Fruit fly (Drosophila melanogaster): ENCODE measurements around the gene TMEM216.

TMEM216 gene

DNA sequence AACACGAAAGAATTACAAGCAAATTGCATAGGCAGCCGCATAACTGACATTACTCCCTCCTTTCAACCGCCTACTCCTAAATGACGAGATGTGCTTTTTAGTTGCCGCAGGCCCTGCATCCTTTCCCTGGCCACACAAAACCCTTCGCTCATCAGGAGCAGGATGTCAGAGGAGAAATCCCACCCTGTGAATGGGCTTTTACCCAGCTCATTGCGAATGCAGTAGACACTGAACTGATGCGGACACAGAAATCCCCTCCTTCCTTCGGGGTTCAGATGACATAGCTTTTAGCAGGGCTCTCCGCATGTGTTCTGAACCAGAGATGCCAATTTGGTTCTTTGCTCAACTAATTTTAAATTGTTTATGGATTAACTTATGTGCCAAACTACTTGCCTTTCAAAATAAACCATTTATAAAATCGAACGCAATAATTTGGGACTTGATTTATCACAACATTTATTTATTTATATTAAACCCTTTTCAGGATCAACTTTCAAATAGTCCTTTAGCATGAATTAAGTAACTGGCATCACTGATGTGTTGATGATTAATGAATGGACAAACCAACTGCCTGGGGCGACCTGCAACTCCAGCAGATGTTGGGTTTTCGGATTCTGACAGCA lies 23.2 kb downstream of the TMEM216 start:
- TF ChIP-seq usp (GFP tag; optimal IDR thresholded peaks at IDR 0.05) (no peak), pan (optimal IDR thresholded peaks at IDR 0.05) (no peak), EcR (GFP tag; optimal IDR thresholded peaks at IDR 0.05) (no peak), Dll (optimal IDR thresholded peaks at IDR 0.05) (no peak), psq (optimal IDR thresholded peaks at IDR 0.05) (no peak), CG8478 (optimal IDR thresholded peaks at IDR 0.05) (no peak)

DNA sequence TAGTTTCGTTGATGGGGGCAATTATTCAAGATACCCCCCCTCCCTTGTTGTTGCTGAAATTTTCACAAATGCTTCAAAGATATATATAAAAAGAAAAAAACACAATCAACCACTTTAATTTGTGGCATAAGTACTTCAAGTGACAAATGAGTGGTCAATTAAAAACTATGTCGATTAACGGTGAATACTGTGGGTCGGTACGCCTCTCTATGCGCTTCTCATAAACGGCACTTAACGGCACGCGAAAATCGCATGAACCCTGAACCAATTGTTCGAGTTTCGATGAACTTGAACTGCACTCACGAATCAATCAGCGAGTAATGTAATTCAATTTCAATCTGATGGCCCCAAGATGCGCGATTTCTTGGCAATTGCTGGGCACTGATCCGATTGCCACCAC lies 24.1 kb downstream of the TMEM216 start:
- no peak for TF ChIP-seq Dll (optimal IDR thresholded peaks at IDR 0.05)

DNA sequence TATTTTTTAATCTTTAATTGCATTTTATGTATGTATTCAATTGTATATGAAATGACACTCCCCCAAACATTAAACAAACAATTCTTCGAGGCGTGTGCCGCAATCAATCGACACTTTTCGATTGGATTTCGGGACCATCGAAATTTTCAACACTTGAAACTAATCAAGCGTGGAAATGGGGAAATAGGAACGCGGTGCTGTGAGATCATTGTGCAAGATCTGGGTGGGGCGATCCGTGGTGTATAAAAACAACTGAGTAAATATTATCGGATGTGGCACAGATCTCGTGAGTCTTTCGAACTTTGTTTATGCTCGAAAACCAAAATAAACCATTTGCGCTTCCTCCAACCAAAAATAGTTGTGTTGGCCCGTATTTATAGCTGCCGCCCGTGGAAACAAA lies 25.2 kb downstream of the TMEM216 start:
- TF ChIP-seq usp (GFP tag; optimal IDR thresholded peaks at IDR 0.05) = no peak
- no peak for TF ChIP-seq CG8478 (optimal IDR thresholded peaks at IDR 0.05)
- TF ChIP-seq Dll (optimal IDR thresholded peaks at IDR 0.05) = no peak
- TF ChIP-seq EcR (GFP tag; optimal IDR thresholded peaks at IDR 0.05) = no peak
- no peak for TF ChIP-seq pan (optimal IDR thresholded peaks at IDR 0.05)
- TF ChIP-seq psq (optimal IDR thresholded peaks at IDR 0.05) = no peak

DNA sequence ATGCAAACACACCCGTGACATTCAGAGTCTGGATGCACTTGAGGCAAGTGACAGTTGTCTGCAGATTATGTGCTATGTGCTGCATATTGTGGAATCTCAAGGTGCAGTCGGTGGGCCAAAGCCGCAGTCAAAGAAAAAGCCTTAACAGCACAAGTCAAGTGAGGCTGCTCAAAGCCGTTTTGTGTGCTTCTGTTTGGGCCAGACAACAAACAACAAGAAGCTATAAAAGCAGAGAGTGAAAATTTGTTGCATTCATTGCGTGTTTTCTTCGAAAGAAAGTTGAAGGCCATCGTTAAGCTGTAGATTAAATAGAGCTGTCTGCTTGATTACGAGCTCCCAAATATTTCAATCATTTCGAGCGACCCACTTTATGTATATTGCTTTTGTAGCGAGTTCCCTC lies 25.9 kb downstream of the TMEM216 start:
- TF ChIP-seq CG8478 (optimal IDR thresholded peaks at IDR 0.05) (no peak), psq (optimal IDR thresholded peaks at IDR 0.05) (no peak), pan (optimal IDR thresholded peaks at IDR 0.05) (no peak)

DNA sequence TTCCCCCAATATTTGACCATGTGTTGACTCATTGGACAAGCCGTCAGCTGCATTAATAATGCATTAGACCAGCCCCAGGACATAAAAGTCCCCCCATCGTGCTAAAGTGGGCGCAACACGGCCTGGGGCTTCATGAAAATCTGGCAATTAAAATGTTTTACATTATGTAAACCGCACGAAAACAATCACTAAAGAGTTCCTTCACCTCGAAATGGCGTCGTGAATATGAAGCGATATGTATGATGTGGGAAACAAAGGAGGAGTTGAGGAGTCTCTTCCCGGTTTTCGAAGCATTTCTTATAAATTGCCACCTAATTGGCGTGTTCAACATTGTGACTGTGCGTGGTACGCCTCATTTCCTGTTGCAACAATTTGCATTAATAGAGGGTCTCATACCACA lies 26.6 kb downstream of the TMEM216 start:
- peak in 1 of 2 experiments; percentile 69 for TF ChIP-seq EcR (GFP tag; optimal IDR thresholded peaks at IDR 0.05)
- TF ChIP-seq pan (optimal IDR thresholded peaks at IDR 0.05) = no peak

DNA sequence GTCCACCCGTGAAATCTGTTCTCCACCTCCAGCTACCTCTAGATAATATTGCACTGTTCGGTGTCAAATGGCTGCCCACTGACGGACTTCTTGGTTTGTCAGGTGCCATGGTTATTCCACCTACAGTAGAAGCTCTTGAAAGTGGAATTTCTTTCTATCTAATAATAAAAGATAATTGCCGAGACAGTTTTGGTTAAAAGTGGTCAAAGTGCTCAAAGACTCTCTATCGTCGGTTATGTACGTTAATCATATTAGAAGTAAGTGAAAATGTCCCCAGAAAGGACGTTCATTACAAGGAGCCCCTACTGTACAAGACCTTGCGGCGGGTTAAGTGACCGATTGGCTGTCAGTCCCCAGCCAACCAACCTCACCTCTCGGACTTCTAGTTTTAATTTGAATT lies 28.2 kb downstream of the TMEM216 start:
- TF ChIP-seq pan (optimal IDR thresholded peaks at IDR 0.05) (no peak), psq (optimal IDR thresholded peaks at IDR 0.05) (no peak), EcR (GFP tag; optimal IDR thresholded peaks at IDR 0.05) (no peak), usp (GFP tag; optimal IDR thresholded peaks at IDR 0.05) (no peak), CG8478 (optimal IDR thresholded peaks at IDR 0.05) (no peak), Dll (optimal IDR thresholded peaks at IDR 0.05) (no peak)

DNA sequence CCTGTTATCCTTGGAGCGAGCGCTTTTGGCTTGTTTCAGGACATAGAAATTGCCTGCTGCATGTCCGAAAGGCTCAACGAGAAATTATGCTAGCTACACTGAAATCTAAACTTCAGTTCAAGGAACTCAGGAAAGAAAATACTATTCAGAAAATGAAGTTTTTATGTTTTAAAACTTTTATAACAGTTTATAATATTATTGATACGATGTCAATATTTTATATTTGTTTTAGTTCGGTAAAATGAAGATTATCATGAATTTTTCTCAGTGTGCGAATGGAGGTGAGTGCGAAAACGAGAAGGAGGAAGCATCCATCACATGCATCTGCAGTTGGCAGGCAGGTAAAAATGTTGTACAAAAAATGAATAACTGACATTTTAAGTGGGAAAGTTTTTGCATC lies 30.3 kb downstream of the TMEM216 start:
- TF ChIP-seq EcR (GFP tag; optimal IDR thresholded peaks at IDR 0.05) (no peak), CG8478 (optimal IDR thresholded peaks at IDR 0.05) (no peak), pan (optimal IDR thresholded peaks at IDR 0.05) (no peak), usp (GFP tag; optimal IDR thresholded peaks at IDR 0.05) (no peak), psq (optimal IDR thresholded peaks at IDR 0.05) (no peak)

DNA sequence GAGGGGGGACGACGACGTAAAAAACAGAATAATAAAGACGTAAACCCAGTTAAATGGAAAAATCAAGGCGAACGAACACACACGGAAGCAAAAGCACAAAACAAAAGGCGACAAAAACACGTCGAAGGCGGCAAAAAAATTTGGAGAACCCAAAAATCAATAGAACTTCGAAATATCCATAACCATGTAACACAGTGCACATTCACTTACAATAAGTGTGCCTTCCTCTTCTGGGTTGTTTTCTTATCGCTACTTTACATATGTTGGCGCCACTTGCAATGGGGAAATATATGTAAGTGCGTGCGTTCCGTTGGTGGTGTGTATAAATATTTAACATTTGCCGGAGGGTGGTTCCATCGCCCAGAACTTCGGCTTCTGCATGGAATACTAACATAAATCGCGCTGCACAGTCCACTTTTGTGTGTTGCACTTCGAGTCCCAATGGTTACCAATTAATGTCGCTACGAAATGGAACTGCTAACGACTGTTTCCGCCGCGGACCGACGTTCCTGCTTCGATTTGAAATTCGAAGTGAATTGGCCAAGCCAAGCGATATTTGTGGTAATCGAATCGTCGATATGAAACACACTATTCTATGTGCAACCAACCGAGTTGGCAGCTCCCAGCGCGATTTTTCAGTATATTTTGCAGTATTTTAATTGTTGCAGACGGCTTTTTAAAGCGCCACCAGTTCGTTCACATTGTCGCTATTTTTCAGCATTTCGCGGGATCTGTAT lies 31.3 kb downstream of the TMEM216 start, which contains the start of the genes CG9801 and Nasp:
Gene CG9801, minus strand, starts transcription at position 542 of the 737 bp plus-strand sequence.
Gene Nasp, plus strand, starts transcription at position 665 of the 737 bp plus-strand sequence.
- no peak for TF ChIP-seq Dll (optimal IDR thresholded peaks at IDR 0.05)
- no peak for TF ChIP-seq psq (optimal IDR thresholded peaks at IDR 0.05)
- TF ChIP-seq usp (GFP tag; optimal IDR thresholded peaks at IDR 0.05) = no peak
- TF ChIP-seq pan (optimal IDR thresholded peaks at IDR 0.05) = no peak
- TF ChIP-seq CG8478 (optimal IDR thresholded peaks at IDR 0.05) = no peak
- TF ChIP-seq EcR (GFP tag; optimal IDR thresholded peaks at IDR 0.05) = no peak

DNA sequence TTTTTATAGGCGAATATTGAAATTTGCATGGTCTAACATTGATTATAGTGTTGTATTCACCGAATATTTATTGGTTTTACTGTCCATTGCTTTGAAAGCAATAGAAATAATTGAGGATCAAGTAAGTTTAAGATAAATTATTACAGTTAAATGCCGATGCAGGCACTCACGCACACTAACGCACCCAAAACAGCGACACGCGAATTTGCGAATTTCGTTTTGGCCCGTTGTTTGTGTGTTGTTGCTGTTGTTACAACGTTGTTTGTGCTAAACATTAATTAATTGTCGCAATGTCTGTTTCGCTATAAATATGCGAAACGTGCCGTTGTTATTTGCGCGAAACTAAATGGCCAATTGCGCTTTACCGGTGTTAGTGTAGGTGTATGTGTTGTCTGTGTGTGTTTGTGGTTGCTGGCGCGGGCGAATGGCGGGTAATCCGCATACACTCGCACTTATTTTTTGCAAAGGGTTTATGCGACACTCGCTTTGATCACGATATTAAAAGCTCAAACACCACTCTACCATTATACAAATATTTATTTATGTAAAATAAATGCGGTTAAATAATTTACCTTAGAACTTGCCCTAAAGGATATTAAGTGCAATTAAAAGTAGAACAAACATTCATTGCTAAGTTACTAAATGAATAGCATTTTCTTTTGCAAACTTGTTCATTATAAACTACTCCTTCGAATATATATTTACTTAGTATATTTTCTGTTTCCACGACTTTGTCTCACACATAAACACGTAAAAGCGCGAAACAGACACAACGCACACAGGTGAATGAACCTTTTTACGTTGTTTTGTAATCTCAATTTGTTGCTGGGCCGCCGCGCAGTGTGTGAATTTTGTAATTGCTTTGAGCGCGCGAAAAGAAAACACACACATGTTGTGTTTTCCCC lies 32.1 kb downstream of the TMEM216 start:
- TF ChIP-seq EcR (GFP tag; optimal IDR thresholded peaks at IDR 0.05) (peak; percentile 66 to 75), psq (optimal IDR thresholded peaks at IDR 0.05) (no peak), usp (GFP tag; optimal IDR thresholded peaks at IDR 0.05) (no peak), pan (optimal IDR thresholded peaks at IDR 0.05) (no peak)

DNA sequence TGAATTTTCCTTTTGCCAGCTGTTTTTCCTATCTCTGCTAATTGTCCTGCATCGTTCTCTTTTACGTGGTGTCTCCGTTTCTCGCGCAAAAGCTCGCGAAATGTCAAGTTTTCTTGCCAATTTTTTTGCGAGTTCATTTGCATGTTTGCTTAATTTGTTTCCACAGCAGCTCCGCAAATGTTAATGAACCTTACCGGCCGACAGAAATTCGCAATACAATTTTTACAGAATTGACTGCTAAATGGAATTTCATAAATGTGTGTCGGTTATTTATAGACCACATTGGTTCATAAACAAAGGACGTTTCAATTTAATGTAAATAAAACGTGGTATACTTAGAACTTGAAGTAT lies 32.7 kb downstream of the TMEM216 start:
- no peak for TF ChIP-seq EcR (GFP tag; optimal IDR thresholded peaks at IDR 0.05)

DNA sequence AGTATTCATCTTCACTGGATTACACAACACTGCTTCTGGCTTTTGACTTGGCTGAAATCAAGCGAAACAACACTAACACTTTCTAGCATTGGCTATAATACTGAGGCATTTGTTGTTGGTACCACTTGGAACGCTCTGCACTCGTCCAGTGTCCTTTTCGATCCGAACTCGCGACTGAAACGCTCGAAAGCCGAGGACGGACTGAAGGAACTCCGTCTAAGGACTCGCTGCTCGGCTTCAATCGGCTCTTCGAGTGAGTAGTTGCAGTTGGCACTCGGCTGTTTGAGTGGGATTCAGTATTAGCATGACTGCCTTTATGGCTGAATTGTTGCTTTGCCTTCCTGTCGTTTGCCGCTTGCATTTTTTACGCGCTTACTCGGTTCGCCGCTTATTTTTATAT lies 52.0 kb downstream of the TMEM216 start, which contains the start of the genes CG34135 and CG11768:
Gene CG34135, minus strand, starts transcription at position 194 of the 400 bp plus-strand sequence.
Gene CG11768, minus strand, starts transcription at position 203 of the 400 bp plus-strand sequence.
- TF ChIP-seq usp (GFP tag; optimal IDR thresholded peaks at IDR 0.05) (no peak), EcR (GFP tag; optimal IDR thresholded peaks at IDR 0.05) (no peak), pan (optimal IDR thresholded peaks at IDR 0.05) (no peak), Dll (optimal IDR thresholded peaks at IDR 0.05) (no peak), psq (optimal IDR thresholded peaks at IDR 0.05) (no peak), CG8478 (optimal IDR thresholded peaks at IDR 0.05) (no peak)

DNA sequence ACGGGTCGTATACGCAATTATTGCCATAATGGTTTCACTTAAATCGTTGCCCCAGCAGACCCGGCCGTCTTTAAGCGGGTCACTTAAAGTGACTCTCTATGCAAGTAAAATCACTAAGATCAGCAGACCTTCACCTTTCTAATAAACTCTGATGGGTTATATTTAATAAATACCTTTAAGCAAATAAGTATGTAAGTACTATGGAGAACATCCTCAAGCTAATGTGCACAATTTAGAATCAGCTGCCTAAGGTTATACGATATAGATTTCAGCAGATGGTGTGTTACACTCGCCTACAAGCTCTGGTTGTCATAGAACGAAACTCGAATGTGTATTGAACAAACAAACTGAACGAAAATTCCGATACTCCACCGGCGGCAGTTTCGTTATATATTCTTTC lies 53.1 kb downstream of the TMEM216 start, which contains the start of gene CG8236:
Gene CG8236, plus strand, starts transcription at position 301 of the 400 bp plus-strand sequence.
- no peak for TF ChIP-seq CG8478 (optimal IDR thresholded peaks at IDR 0.05)
- TF ChIP-seq Dll (optimal IDR thresholded peaks at IDR 0.05) = no peak
- TF ChIP-seq pan (optimal IDR thresholded peaks at IDR 0.05) = no peak
- TF ChIP-seq psq (optimal IDR thresholded peaks at IDR 0.05) = no peak
- no peak for TF ChIP-seq usp (GFP tag; optimal IDR thresholded peaks at IDR 0.05)
- no peak for TF ChIP-seq EcR (GFP tag; optimal IDR thresholded peaks at IDR 0.05)
